Fruit fly (Drosophila melanogaster): ENCODE data around the gene lsn.

Gene lsn

DNA sequence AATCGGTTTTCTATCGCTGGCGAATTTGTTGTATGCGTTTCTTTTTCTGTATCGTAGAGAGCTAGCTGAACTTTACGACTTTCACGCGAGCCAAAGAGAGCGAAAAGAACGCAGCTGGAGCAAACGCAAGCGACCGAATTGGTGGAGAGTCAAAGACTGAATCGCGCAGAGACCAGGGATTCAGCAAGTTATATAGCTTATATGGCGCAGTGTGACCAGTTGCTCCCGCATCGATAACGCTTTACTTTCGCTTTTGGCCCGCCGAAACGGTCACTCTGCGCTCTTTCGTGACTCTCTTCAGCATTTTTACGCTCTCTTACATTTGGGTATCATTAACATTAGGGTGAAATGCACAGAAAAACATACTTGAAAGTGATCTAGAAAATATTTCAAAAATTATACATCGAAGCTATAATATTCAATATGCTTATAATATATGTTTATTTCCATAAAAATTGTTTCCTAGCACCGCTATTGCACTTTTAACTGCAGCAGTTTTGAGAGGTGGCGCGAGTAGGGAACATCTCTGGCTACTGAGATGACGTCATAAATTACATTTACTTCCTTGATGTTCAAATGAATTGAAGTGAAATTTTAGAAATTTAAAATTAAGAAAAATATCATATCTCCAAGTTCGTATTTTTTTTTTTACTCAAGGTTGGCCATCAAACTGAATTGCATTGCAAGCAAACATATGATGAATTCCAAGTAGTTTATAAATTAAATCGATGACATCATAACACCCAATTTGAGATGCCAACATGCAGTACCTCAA, 8.7 kb upstream of the lsn start, which contains the start of gene glec (continued):
- TF ChIP-seq Dek (tag; optimal IDR thresholded peaks at IDR 0.05) (peak; percentile 2), gcm (GFP tag; optimal IDR thresholded peaks at IDR 0.05) (peak; percentile 4), Rx (GFP tag; IDR thresholded peaks at IDR 0.05) (peak; percentile 41; the same call in 1 of the 2 replicates), CG9932 (GFP tag; IDR thresholded peaks at IDR 0.05) (peak; percentile 27; the same call in 1 of the 2 replicates), CG14710 (tag; optimal IDR thresholded peaks at IDR 0.05) (peak; percentile 6), Hmr (GFP tag; optimal IDR thresholded peaks at IDR 0.05) (peak; percentile 61), MTF-1 (GFP tag; optimal IDR thresholded peaks at IDR 0.05; ENCODE audit: borderline replicate concordance) (peak; percentile 67), Ada2b (GFP tag; IDR thresholded peaks at IDR 0.05) (0 out of 2 replicates have a peak, but pooled peaks have one; percentile 4), nerfin-2 (GFP tag; IDR thresholded peaks at IDR 0.05; ENCODE audit: partially characterized antibody) (peak; percentile 33; the same call in 1 of the 2 replicates), CG12659 (GFP tag; optimal IDR thresholded peaks at IDR 0.05) (peak; percentile 25), CG6175 (GFP tag; IDR thresholded peaks at IDR 0.05) (peak; percentile 6; the same call in 1 of the 3 replicates), row (GFP tag; IDR thresholded peaks at IDR 0.05) (peak; percentile 82), Adf1 (GFP tag; IDR thresholded peaks at IDR 0.05) (peak; percentile 45; the same call in 1 of the 2 replicates), ems (GFP tag; optimal IDR thresholded peaks at IDR 0.05) (no peak), CG30403 (GFP tag; optimal IDR thresholded peaks at IDR 0.05) (peak; percentile 41), CG8944 (GFP tag; optimal IDR thresholded peaks at IDR 0.05) (peak; percentile 10), sim (GFP tag; IDR thresholded peaks at IDR 0.05) (no peak), kni (GFP tag; optimal IDR thresholded peaks at IDR 0.05) (peak; percentile 6), CG17328 (GFP tag; IDR thresholded peaks at IDR 0.05) (peak; percentile 45; the same call in 1 of the 2 replicates), lab (GFP tag; optimal IDR thresholded peaks at IDR 0.05) (peak; percentile 63), CG7556 (GFP tag; optimal IDR thresholded peaks at IDR 0.05) (peak; percentile 50), HmgZ (tag; optimal IDR thresholded peaks at IDR 0.05) (peak; percentile 65), Fer3 (tag; optimal IDR thresholded peaks at IDR 0.05) (peak; percentile 6), CG13296 (GFP tag; optimal IDR thresholded peaks at IDR 0.05) (peak; percentile 43), D19A (tag; optimal IDR thresholded peaks at IDR 0.05) (peak; percentile 23), HLHmδ (GFP tag; optimal IDR thresholded peaks at IDR 0.05) (peak; percentile 87), CG1603 (tag; optimal IDR thresholded peaks at IDR 0.05) (peak; percentile 57), btn (GFP tag; optimal IDR thresholded peaks at IDR 0.05) (no peak), ind (GFP tag; optimal IDR thresholded peaks at IDR 0.05) (no peak), tna (GFP tag; IDR thresholded peaks at IDR 0.05; ENCODE audit: partially characterized antibody) (peak; percentile 48; the same call in 1 of the 2 replicates), Myb (GFP tag; optimal IDR thresholded peaks at IDR 0.05) (peak; percentile 9), exex (tag; optimal IDR thresholded peaks at IDR 0.05) (peak; percentile 2), CG9437 (GFP tag; optimal IDR thresholded peaks at IDR 0.05) (peak; percentile 25), sna (GFP tag; IDR thresholded peaks at IDR 0.05; ENCODE audit: partially characterized antibody) (peak; percentile 36; the same call in 1 of the 2 replicates), sob (GFP tag; IDR thresholded peaks at IDR 0.05) (peak; percentile 34; the same call in 1 of the 2 replicates), tio (GFP tag; optimal IDR thresholded peaks at IDR 0.05) (peak; percentile 55), CG14667 (GFP tag; IDR thresholded peaks at IDR 0.05) (no peak), inv (GFP tag; IDR thresholded peaks at IDR 0.05; ENCODE audit: partially characterized antibody) (peak; percentile 19; the same call in 1 of the 2 replicates), Lhr (GFP tag; optimal IDR thresholded peaks at IDR 0.05) (no peak), sima (GFP tag; optimal IDR thresholded peaks at IDR 0.05) (no peak), phol (tag; optimal IDR thresholded peaks at IDR 0.05) (peak; percentile 26), repo (GFP tag; optimal IDR thresholded peaks at IDR 0.05) (peak; percentile 0), dpn (GFP tag; optimal IDR thresholded peaks at IDR 0.05) (peak; percentile 19 to 31), MBD-R2 (GFP tag; IDR thresholded peaks at IDR 0.05) (0 out of 2 replicates have a peak, but pooled peaks have one; percentile 18), CG13287 (GFP tag; IDR thresholded peaks at IDR 0.05; ENCODE audit: partially characterized antibody) (peak; percentile 61; the same call in 1 of the 2 replicates), CTCF (GFP tag; optimal IDR thresholded peaks at IDR 0.05) (peak; percentile 19), gsb-n (tag; optimal IDR thresholded peaks at IDR 0.05) (peak; percentile 32), gce (GFP tag; IDR thresholded peaks at IDR 0.05) (peak; percentile 68; the same call in 2 of the 3 replicates)
